Fruit fly (Drosophila melanogaster): Measurements from ENCODE around the gene CG32655.

The CG32655 gene

DNA sequence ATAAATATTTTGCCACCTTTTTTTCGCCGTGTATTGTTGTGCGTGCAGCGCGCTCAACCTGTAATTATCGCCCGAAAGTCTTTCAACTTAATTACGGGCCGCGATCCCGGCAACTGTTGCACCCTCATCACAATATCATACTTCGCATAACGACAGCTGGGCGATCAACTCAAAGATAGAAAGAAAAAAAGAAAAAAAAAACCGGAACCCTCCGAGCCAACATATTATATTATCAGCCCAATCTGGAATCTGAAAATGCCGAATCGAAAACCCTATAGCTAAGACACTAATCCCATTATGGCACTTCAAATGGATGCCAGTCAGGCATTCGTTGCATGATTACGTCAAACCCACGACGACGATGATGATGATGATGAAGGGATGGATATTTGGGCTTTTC is 25.1 kb upstream of the CG32655 start:
- TF ChIP-seq eve (GFP tag; optimal IDR thresholded peaks at IDR 0.05) (no peak), CG10959 (GFP tag; IDR thresholded peaks at IDR 0.05) (no peak), dmrt11E (tag; optimal IDR thresholded peaks at IDR 0.05) (no peak), zen2 (GFP tag; IDR thresholded peaks at IDR 0.05; ENCODE audit: partially characterized antibody) (no peak), zf30C (GFP tag; optimal IDR thresholded peaks at IDR 0.05) (peak; percentile 27), sqz (GFP tag; optimal IDR thresholded peaks at IDR 0.05) (peak; percentile 74), grn (GFP tag; optimal IDR thresholded peaks at IDR 0.05) (peak; percentile 25), ranshi (GFP tag; IDR thresholded peaks at IDR 0.05) (no peak), CG17359 (tag; optimal IDR thresholded peaks at IDR 0.05) (peak; percentile 13), MBD-R2 (GFP tag; IDR thresholded peaks at IDR 0.05) (no peak), oc (tag; optimal IDR thresholded peaks at IDR 0.05) (peak; percentile 83), CG7987 (GFP tag; optimal IDR thresholded peaks at IDR 0.05) (no peak), CG1602 (GFP tag; optimal IDR thresholded peaks at IDR 0.05) (no peak), chinmo (GFP tag; IDR thresholded peaks at IDR 0.05; ENCODE audit: partially characterized antibody) (no peak), E2f1 (GFP tag; IDR thresholded peaks at IDR 0.05) (no peak), pho (GFP tag; optimal IDR thresholded peaks at IDR 0.05) (no peak), hbn (GFP tag; IDR thresholded peaks at IDR 0.05; ENCODE audit: partially characterized antibody) (no peak), Sry-β (GFP tag; optimal IDR thresholded peaks at IDR 0.05) (no peak)

- TF ChIP-seq Ets65A (GFP tag) (peak; percentile 68), zen (tag; optimal IDR thresholded peaks at IDR 0.05) (peak; percentile 54), pros (GFP tag; optimal IDR thresholded peaks at IDR 0.05) (peak; percentile 62), sim (GFP tag; IDR thresholded peaks at IDR 0.05) (no peak), insv (GFP tag; optimal IDR thresholded peaks at IDR 0.05) (no peak)
These were observed 23.8 kb upstream of the CG32655 start for dm6 chrX:12259436-12259835.

- TF ChIP-seq CG3726 (GFP tag; IDR thresholded peaks at IDR 0.05) (no peak), CG6683 (GFP tag; optimal IDR thresholded peaks at IDR 0.05) (no peak), CG14014 (GFP tag; IDR thresholded peaks at IDR 0.05) (no peak), Adf1 (GFP tag; IDR thresholded peaks at IDR 0.05) (no peak), CG14441 (GFP tag; IDR thresholded peaks at IDR 0.05) (no peak), Vsx1 (GFP tag; optimal IDR thresholded peaks at IDR 0.05) (no peak), tio (GFP tag; optimal IDR thresholded peaks at IDR 0.05) (peak; percentile 6), CG13296 (GFP tag; optimal IDR thresholded peaks at IDR 0.05) (no peak), CG7839 (tag; optimal IDR thresholded peaks at IDR 0.05) (peak; percentile 17), ap (GFP tag; IDR thresholded peaks at IDR 0.05) (no peak), kay (GFP tag; optimal IDR thresholded peaks at IDR 0.05) (no peak), ara (GFP tag; IDR thresholded peaks at IDR 0.05) (no peak), tin (GFP tag; optimal IDR thresholded peaks at IDR 0.05) (no peak), emc (GFP tag; optimal IDR thresholded peaks at IDR 0.05) (no peak), CkIIα-i1 (GFP tag; IDR thresholded peaks at IDR 0.05) (no peak), CG33557 (GFP tag; optimal IDR thresholded peaks at IDR 0.05) (no peak), dmrt11E (tag; optimal IDR thresholded peaks at IDR 0.05) (peak; percentile 9), B-H2 (GFP tag; optimal IDR thresholded peaks at IDR 0.05) (no peak), D19A (tag; optimal IDR thresholded peaks at IDR 0.05) (peak; percentile 9), fd96Cb (tag; optimal IDR thresholded peaks at IDR 0.05) (peak; percentile 19), dm (GFP tag; optimal IDR thresholded peaks at IDR 0.05) (no peak), gem (tag; optimal IDR thresholded peaks at IDR 0.05) (peak; percentile 50), gce (GFP tag; IDR thresholded peaks at IDR 0.05) (no peak), Ssrp (tag; optimal IDR thresholded peaks at IDR 0.05) (peak; percentile 20), Hr51 (GFP tag; optimal IDR thresholded peaks at IDR 0.05) (peak in 1 of 2 experiments; percentile 21), Ets97D (GFP tag; optimal IDR thresholded peaks at IDR 0.05) (no peak), CG13775 (GFP tag; optimal IDR thresholded peaks at IDR 0.05) (no peak), eve (GFP tag; optimal IDR thresholded peaks at IDR 0.05) (peak in 1 of 2 experiments; percentile 43), gfzf (GFP tag; optimal IDR thresholded peaks at IDR 0.05) (no peak)
These were observed 23.3 kb upstream of the CG32655 start for dm6 chrX:12258928-12259327.

All from whole organism, embryonic.